Worm (Caenorhabditis elegans) whole organism, L1 larva: ENCODE data around the gene ZK622.1.

ENCODE experiments used
- F16B12.6 ChIP-seq: fragments of 150-350 bp; optimal IDR thresholded peaks from 2 replicates; lab custom pipeline; 2014; ENCODE audit warnings: missing biosample characterization, missing genetic modification characterization
- ama-1 ChIP-seq: fragments of 150-350 bp; optimal IDR thresholded peaks from 2 replicates; lab custom pipeline; 2014
- blmp-1 ChIP-seq: fragments of 150-350 bp; optimal IDR thresholded peaks from 2 replicates; lab custom pipeline; 2014; ENCODE audit warnings: missing biosample characterization, missing genetic modification characterization
- ceh-8 ChIP-seq: fragments of 200-800 bp; sonication (Bioruptor generic); optimal IDR thresholded peaks from 2 replicates; lab custom pipeline; 2018; ENCODE audit warnings: mild to moderate bottlenecking, missing genetic modification characterization, moderate library complexity, missing compliant biosample characterization
- ceh-82 ChIP-seq, 3 experiments: fragments of 150-350 bp in 1 of 3; sonication (generic microtip) in 2 of 3; optimal IDR thresholded peaks; 2 replicates each; lab custom pipeline; 2014 to 2017; ENCODE audit warnings: missing biosample characterization in 3 of 3, missing genetic modification characterization in 3 of 3
- ceh-90 ChIP-seq: sonication (generic microtip); optimal IDR thresholded peaks from 2 replicates; lab custom pipeline; 2016; ENCODE audit warnings: missing genetic modification characterization, missing compliant biosample characterization
- dpl-1 ChIP-seq, 3 experiments: fragments of 150-350 bp in 2 of 3; sonication (generic microtip) in 1 of 3; optimal IDR thresholded peaks; 2 replicates each; lab custom pipeline; 2014 to 2017; ENCODE audit warnings: missing biosample characterization in 3 of 3, missing genetic modification characterization in 3 of 3, missing genetic modification reagents in 3 of 3
- dsc-1 ChIP-seq: sonication (generic microtip); optimal IDR thresholded peaks from 2 replicates; lab custom pipeline; 2016; ENCODE audit warnings: mild to moderate bottlenecking, missing genetic modification characterization, missing compliant biosample characterization
- efl-1 ChIP-seq, 4 experiments: fragments of 150-350 bp; optimal IDR thresholded peaks in 3 of 4; peaks in 1 of 4; 1 replicate in 1 of 4; 2 replicates in 3 of 4; lab custom pipeline; 2014; ENCODE audit warnings: missing biosample characterization in 2 of 4, missing genetic modification characterization in 2 of 4, missing genetic modification reagents in 2 of 4
- egl-13 ChIP-seq: sonication (generic microtip); optimal IDR thresholded peaks from 2 replicates; lab custom pipeline; 2016; ENCODE audit warnings: missing genotype, missing genetic modification reagents, missing genetic modification characterization, missing compliant biosample characterization
- elt-2 ChIP-seq: sonication (generic microtip); optimal IDR thresholded peaks from 2 replicates; lab custom pipeline; 2016; ENCODE audit warnings: missing genetic modification characterization, mild to moderate bottlenecking, inconsistent platforms, missing compliant biosample characterization, missing genetic modification reagents
- elt-3 ChIP-seq, 6 experiments: fragments of 150-350 bp in 1 of 6; sonication (generic microtip); optimal IDR thresholded peaks; 2 replicates each; lab custom pipeline; 2017 to 2018; ENCODE audit warnings: missing biosample characterization in 6 of 6, missing genetic modification characterization in 6 of 6, inconsistent platforms in 1 of 6
- fkh-10 ChIP-seq: sonication (generic microtip); optimal IDR thresholded peaks from 2 replicates; lab custom pipeline; 2017; ENCODE audit warnings: missing biosample characterization, missing genetic modification reagents, missing genetic modification characterization
- fkh-4 ChIP-seq: sonication (generic microtip); optimal IDR thresholded peaks from 2 replicates; lab custom pipeline; 2016; ENCODE audit warnings: missing compliant biosample characterization, missing genetic modification characterization, borderline replicate concordance
- grh-1 ChIP-seq: fragments of 200-800 bp; sonication (Bioruptor generic); IDR thresholded peaks from 2 replicates; pipeline ENCODE4 v1.3.6; 2022; ENCODE audit warnings: missing genetic modification reagents, missing genetic modification characterization, missing compliant biosample characterization
- hlh-4 ChIP-seq: sonication (generic microtip); optimal IDR thresholded peaks from 2 replicates; lab custom pipeline; 2016; ENCODE audit warnings: mild to moderate bottlenecking, missing genetic modification characterization, missing compliant biosample characterization
- hpl-2 ChIP-seq: fragments of 150-350 bp; optimal IDR thresholded peaks from 2 replicates; lab custom pipeline; 2014; ENCODE audit warnings: missing biosample characterization, missing genetic modification reagents, missing genetic modification characterization
- irx-1 ChIP-seq: sonication (generic microtip); optimal IDR thresholded peaks from 2 replicates; lab custom pipeline; 2016; ENCODE audit warnings: missing genetic modification characterization, missing compliant biosample characterization
- isw-1 ChIP-seq: fragments of 200-800 bp; sonication (Bioruptor generic); IDR thresholded peaks from 2 replicates; pipeline ENCODE4 v1.3.6; 2022; ENCODE audit warnings: missing genetic modification characterization, missing compliant biosample characterization
- jun-1 ChIP-seq: fragments of 150-350 bp; optimal IDR thresholded peaks from 2 replicates; lab custom pipeline; 2014; ENCODE audit warnings: missing biosample characterization, missing genetic modification reagents, missing genetic modification characterization
- lin-13 ChIP-seq: fragments of 150-350 bp; optimal IDR thresholded peaks from 2 replicates; lab custom pipeline; 2014; ENCODE audit warnings: missing biosample characterization, missing genetic modification reagents, missing genetic modification characterization
- lin-14 ChIP-seq: fragments of 200-800 bp; sonication (Bioruptor generic); optimal IDR thresholded peaks from 2 replicates; lab custom pipeline; 2018; ENCODE audit warnings: mild to moderate bottlenecking, missing genetic modification characterization, moderate library complexity, missing compliant biosample characterization
- lin-15B ChIP-seq: fragments of 150-350 bp; sonication (generic microtip); optimal IDR thresholded peaks from 3 replicates; lab custom pipeline; 2014; ENCODE audit warnings: missing biosample characterization, missing genetic modification characterization
- lin-35 ChIP-seq, 2 experiments: fragments of 150-350 bp; optimal IDR thresholded peaks; 2 replicates each; lab custom pipeline; 2014; ENCODE audit warnings: missing biosample characterization in 2 of 2, missing genetic modification characterization in 2 of 2, missing genetic modification reagents in 2 of 2
- lsy-2 ChIP-seq, 2 experiments: fragments of 150-350 bp; optimal IDR thresholded peaks; 2 replicates each; lab custom pipeline; 2014; ENCODE audit warnings: missing biosample characterization in 2 of 2, missing genetic modification characterization in 2 of 2
- mep-1 ChIP-seq: fragments of 150-350 bp; optimal IDR thresholded peaks from 2 replicates; lab custom pipeline; 2014; ENCODE audit warnings: missing biosample characterization, missing genetic modification characterization
- nhr-19 ChIP-seq: fragments of 200-800 bp; sonication (Bioruptor generic); conservative IDR thresholded peaks from 2 replicates; pipeline ENCODE4 v1.3.6; 2022; ENCODE audit warnings: missing genetic modification characterization, missing compliant biosample characterization
- nhr-20 ChIP-seq: sonication (generic microtip); optimal IDR thresholded peaks from 2 replicates; lab custom pipeline; 2016; ENCODE audit warnings: mild to moderate bottlenecking, missing genetic modification characterization, missing compliant biosample characterization
- nhr-237 ChIP-seq: fragments of 150-350 bp; optimal IDR thresholded peaks from 2 replicates; lab custom pipeline; 2014; ENCODE audit warnings: missing biosample characterization, missing genetic modification characterization
- nhr-47 ChIP-seq: sonication (generic microtip); optimal IDR thresholded peaks from 2 replicates; lab custom pipeline; 2016; ENCODE audit warnings: mild to moderate bottlenecking, missing genetic modification characterization, moderate library complexity, missing compliant biosample characterization
- nhr-71 ChIP-seq: sonication (generic microtip); optimal IDR thresholded peaks from 2 replicates; lab custom pipeline; 2016; ENCODE audit warnings: mild to moderate bottlenecking, missing genetic modification characterization, moderate library complexity, missing compliant biosample characterization
- nhr-77 ChIP-seq: fragments of 150-350 bp; optimal IDR thresholded peaks from 2 replicates; lab custom pipeline; 2014; ENCODE audit warnings: missing biosample characterization, missing genetic modification characterization
- nhr-84 ChIP-seq: sonication (generic microtip); optimal IDR thresholded peaks from 2 replicates; lab custom pipeline; 2017; ENCODE audit warnings: missing biosample characterization, missing genetic modification characterization
- nhr-85 ChIP-seq: sonication (generic microtip); peaks from one replicate; lab custom pipeline; 2016; ENCODE audit warnings: missing genetic modification characterization, inconsistent platforms, missing compliant biosample characterization
- pag-3 ChIP-seq: sonication (generic microtip); optimal IDR thresholded peaks from 2 replicates; lab custom pipeline; 2017; ENCODE audit warnings: missing genetic modification characterization, mild to moderate bottlenecking, missing compliant biosample characterization, antibody characterized with exemption, borderline replicate concordance; ENCODE audit not compliant: insufficient read depth
- pqm-1 ChIP-seq: sonication (generic microtip); optimal IDR thresholded peaks from 3 replicates; lab custom pipeline; 2017; ENCODE audit warnings: missing biosample characterization, missing genetic modification characterization
- skn-1 ChIP-seq: fragments of 150-350 bp; optimal IDR thresholded peaks from 2 replicates; lab custom pipeline; 2014; ENCODE audit warnings: missing biosample characterization, missing genetic modification characterization
- snpc-4 ChIP-seq: fragments of 150-350 bp; optimal IDR thresholded peaks from 2 replicates; lab custom pipeline; 2014; ENCODE audit warnings: missing biosample characterization, missing genetic modification characterization
- snu-23 ChIP-seq: sonication (generic microtip); optimal IDR thresholded peaks from 2 replicates; lab custom pipeline; 2016; ENCODE audit warnings: missing genetic modification characterization, missing compliant biosample characterization
- sox-4 ChIP-seq: sonication (generic microtip); optimal IDR thresholded peaks from 2 replicates; lab custom pipeline; 2016; ENCODE audit warnings: missing genetic modification characterization, missing compliant biosample characterization
- sup-37 ChIP-seq: fragments of 200-800 bp; sonication (Bioruptor generic); optimal IDR thresholded peaks from 2 replicates; lab custom pipeline; 2018; ENCODE audit warnings: mild to moderate bottlenecking, missing genetic modification characterization, missing compliant biosample characterization
- swsn-7 ChIP-seq: sonication (generic microtip); optimal IDR thresholded peaks from 2 replicates; lab custom pipeline; 2016; ENCODE audit warnings: missing genetic modification characterization, missing compliant biosample characterization
- tbx-2 ChIP-seq: sonication (generic microtip); optimal IDR thresholded peaks from 2 replicates; lab custom pipeline; 2016; ENCODE audit warnings: missing genetic modification characterization, missing compliant biosample characterization
- unc-130 ChIP-seq: fragments of 150-350 bp; optimal IDR thresholded peaks from 2 replicates; lab custom pipeline; 2017; ENCODE audit warnings: missing biosample characterization, missing genetic modification characterization, inconsistent platforms
- unc-98 ChIP-seq: fragments of 200-800 bp; sonication (Bioruptor generic); IDR thresholded peaks from 2 replicates; pipeline ENCODE4 v1.3.6; 2022; ENCODE audit warnings: missing genetic modification characterization, missing compliant biosample characterization
- zip-4 ChIP-seq: fragments of 200-800 bp; sonication (Bioruptor generic); optimal IDR thresholded peaks from 2 replicates; lab custom pipeline; 2018; ENCODE audit warnings: mild to moderate bottlenecking, missing genetic modification characterization, moderate library complexity, missing compliant biosample characterization
- ztf-4 ChIP-seq: fragments of 150-350 bp; optimal IDR thresholded peaks from 2 replicates; lab custom pipeline; 2014; ENCODE audit warnings: missing biosample characterization, missing genetic modification characterization

ZK622.1 gene

DNA sequence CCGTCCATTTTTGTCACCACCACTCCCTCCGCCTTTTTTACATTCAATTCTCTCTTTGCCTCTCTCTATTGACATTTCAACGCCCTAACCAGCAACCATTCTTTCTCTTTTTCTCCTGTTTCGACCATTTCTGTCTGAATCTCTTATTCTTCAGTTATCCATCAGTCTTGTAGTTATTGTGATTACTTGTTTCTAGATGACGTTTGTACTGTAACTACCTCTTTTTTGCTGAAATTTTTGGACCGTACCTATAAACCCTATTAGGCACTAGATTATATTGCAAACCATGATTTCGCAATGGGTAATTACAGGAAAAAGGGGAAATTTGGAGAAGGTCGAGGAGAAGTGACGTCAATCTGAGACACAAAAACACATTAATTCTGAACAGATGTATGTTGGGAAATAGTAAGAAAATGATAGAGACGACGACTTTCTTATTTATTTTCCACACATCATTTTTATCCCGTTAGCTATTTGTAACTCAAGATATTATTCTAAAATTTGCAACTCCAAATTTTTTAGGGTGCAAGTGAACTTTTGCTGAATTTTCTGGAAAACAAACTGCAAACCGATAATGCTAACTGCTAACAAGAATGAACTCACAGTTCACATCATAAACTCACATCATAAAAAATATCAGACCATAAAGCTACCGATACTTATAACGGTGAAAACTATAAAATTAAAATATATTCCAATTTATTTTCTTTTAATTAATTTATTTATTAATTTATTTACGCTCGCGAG lies 26.8 kb downstream of the ZK622.1 start:
- TF ChIP-seq lin-35 (GFP tag; optimal IDR thresholded peaks at IDR 0.05; lab: Kevin White, UChicago) (peak in 1 of 2 experiments; percentile 57), zip-4 (peak; percentile 32), isw-1 (no peak), efl-1 (optimal IDR thresholded peaks at IDR 0.05; lab: Kevin White, UChicago) (peak; percentile 2 to 22), efl-1 (GFP tag; optimal IDR thresholded peaks at IDR 0.05 in 1 of 2; lab: Kevin White, UChicago) (peak in 1 of 2 experiments; percentile 53), nhr-84 (no peak), lsy-2 (tag; optimal IDR thresholded peaks at IDR 0.05; lab: Kevin White, UChicago) (peak in 1 of 2 experiments; percentile 44), elt-2 (peak; percentile 58), blmp-1 (tag; lab: Kevin White, UChicago) (peak; percentile 32), unc-130 (no peak), dpl-1 (GFP tag; optimal IDR thresholded peaks at IDR 0.05; lab: Kevin White, UChicago) (peak in 1 of 3 experiments; percentile 23), snu-23 (GFP tag; lab: Kevin White, UChicago) (peak; percentile 63), F16B12.6 (tag; lab: Kevin White, UChicago) (no peak), swsn-7 (tag; lab: Kevin White, UChicago) (peak; percentile 7), dsc-1 (tag; lab: Kevin White, UChicago) (peak; percentile 69), ceh-82 (tag; optimal IDR thresholded peaks at IDR 0.05; lab: Kevin White, UChicago) (peak in 1 of 3 experiments; percentile 1), nhr-77 (tag; lab: Kevin White, UChicago) (peak; percentile 93), ceh-8 (GFP tag; lab: Kevin White, UChicago) (peak; percentile 4), lin-14 (GFP tag; lab: Kevin White, UChicago) (peak; percentile 70), snpc-4 (tag; lab: Kevin White, UChicago) (peak; percentile 2), grh-1 (0 out of 2 replicates have a peak, but pooled peaks have one; percentile 25), mep-1 (tag; lab: Kevin White, UChicago) (peak; percentile 51), fkh-4 (tag; lab: Kevin White, UChicago) (peak; percentile 4), nhr-71 (tag; lab: Kevin White, UChicago) (peak; percentile 49), elt-3 (tag; optimal IDR thresholded peaks at IDR 0.05; lab: Kevin White, UChicago) (peak in 3 of 6 experiments; percentile 70 to 82 (median 75)), nhr-237 (peak; percentile 47), fkh-10 (GFP tag; lab: Kevin White, UChicago) (no peak), nhr-85 (peak; percentile 91), nhr-20 (tag; lab: Kevin White, UChicago) (peak; percentile 47), skn-1 (no peak)

- TF ChIP-seq egl-13 (tag; lab: Kevin White, UChicago) (no peak), isw-1 (no peak), lsy-2 (tag; optimal IDR thresholded peaks at IDR 0.05; lab: Kevin White, UChicago) (peak; percentile 7 to 45), hpl-2 (peak; percentile 18), sox-4 (no peak), elt-2 (peak; percentile 87), grh-1 (peak; percentile 90), tbx-2 (tag; lab: Kevin White, UChicago) (peak; percentile 73), swsn-7 (tag; lab: Kevin White, UChicago) (peak; percentile 59), snpc-4 (tag; lab: Kevin White, UChicago) (peak; percentile 1), pqm-1 (peak; percentile 20), irx-1 (peak; percentile 1), unc-98 (no peak), nhr-71 (tag; lab: Kevin White, UChicago) (peak; percentile 83), ztf-4 (tag; lab: Kevin White, UChicago) (peak; percentile 33), sup-37 (GFP tag; lab: Kevin White, UChicago) (peak; percentile 56), zip-4 (peak; percentile 41), jun-1 (tag; lab: Kevin White, UChicago) (peak; percentile 26), ceh-90 (tag; lab: Kevin White, UChicago) (no peak), lin-15B (tag; lab: Kevin White, UChicago) (no peak), pag-3 (tag; lab: Kevin White, UChicago) (no peak), fkh-4 (tag; lab: Kevin White, UChicago) (no peak), nhr-84 (no peak), hlh-4 (tag; lab: Kevin White, UChicago) (no peak), nhr-47 (tag; lab: Kevin White, UChicago) (peak; percentile 59), ama-1 (lab: Kevin White, UChicago) (no peak), lin-13 (GFP tag; lab: Kevin White, UChicago) (peak; percentile 14), nhr-19 (GFP tag; lab: Robert Waterston, UW) (peak; percentile 72), efl-1 (optimal IDR thresholded peaks at IDR 0.05; lab: Kevin White, UChicago) (peak; percentile 42 to 43), efl-1 (GFP tag; optimal IDR thresholded peaks at IDR 0.05 in 1 of 2; lab: Kevin White, UChicago) (peak in 1 of 2 experiments; percentile 91), lin-35 (GFP tag; optimal IDR thresholded peaks at IDR 0.05; lab: Kevin White, UChicago) (peak; percentile 51 to 52)
Observed at ce11 chrII:5321718-5322286, 28.2 kb downstream of the ZK622.1 start.
